Fruit fly (Drosophila melanogaster): ENCODE data around the gene Nemp.

Gene Nemp

DNA sequence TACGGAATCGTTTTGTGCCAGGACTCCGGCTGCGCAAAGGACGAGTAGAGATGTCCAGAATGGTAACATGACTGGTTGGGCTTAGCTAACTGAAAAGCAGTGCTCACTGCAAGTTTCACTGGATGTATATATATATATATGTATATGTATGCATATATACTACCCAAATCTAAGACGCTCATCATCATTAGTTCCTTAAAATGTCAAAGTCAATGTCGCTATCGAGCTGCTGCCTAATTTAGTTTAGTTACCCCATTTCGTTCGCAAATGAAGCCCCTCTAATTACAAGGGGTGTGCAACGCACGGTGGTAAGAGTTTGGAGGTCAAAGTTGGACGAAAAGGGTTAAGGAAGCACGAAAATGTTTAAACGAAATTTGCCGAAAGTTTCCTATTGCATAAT, 45.3 kb upstream of the Nemp start, which contains the start of gene CG9676 (continued):
- TF ChIP-seq CG6175 (GFP tag; IDR thresholded peaks at IDR 0.05) = no peak

DNA sequence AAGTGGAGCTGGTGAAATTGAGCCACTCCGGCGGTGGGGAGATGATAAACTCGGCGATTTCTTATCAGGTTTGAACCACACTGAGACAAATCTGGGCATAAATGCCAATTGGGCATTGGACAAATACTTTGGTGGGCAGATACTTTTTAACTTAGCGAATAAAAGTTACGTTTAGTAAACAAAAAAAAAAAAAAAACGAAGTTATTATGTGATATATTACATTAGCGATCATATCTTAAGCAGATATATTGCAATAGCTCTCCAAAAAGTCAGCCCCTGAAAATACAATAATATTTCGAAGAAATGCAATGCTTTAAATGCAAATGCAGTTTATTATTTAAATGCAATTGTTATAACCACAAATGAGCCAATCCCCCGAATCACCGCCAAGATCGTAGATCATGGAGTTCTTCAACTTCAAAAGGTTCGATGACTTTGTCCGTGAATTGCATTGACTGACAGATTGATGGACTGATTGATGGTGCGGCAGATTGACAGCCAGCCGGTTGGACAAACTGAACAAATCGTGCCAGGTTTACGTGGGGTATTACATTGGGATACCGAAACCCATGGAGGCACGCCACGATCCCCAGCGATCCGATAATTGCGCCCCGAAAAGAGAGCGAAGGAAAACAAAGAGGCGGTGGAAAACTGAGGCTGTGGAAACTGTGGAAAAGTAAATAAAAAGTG, 43.2 kb upstream of the Nemp start:
- TF ChIP-seq CG8281 (tag; optimal IDR thresholded peaks at IDR 0.05) = peak; percentile 97
- no peak for TF ChIP-seq fd64A (GFP tag; optimal IDR thresholded peaks at IDR 0.05)

DNA sequence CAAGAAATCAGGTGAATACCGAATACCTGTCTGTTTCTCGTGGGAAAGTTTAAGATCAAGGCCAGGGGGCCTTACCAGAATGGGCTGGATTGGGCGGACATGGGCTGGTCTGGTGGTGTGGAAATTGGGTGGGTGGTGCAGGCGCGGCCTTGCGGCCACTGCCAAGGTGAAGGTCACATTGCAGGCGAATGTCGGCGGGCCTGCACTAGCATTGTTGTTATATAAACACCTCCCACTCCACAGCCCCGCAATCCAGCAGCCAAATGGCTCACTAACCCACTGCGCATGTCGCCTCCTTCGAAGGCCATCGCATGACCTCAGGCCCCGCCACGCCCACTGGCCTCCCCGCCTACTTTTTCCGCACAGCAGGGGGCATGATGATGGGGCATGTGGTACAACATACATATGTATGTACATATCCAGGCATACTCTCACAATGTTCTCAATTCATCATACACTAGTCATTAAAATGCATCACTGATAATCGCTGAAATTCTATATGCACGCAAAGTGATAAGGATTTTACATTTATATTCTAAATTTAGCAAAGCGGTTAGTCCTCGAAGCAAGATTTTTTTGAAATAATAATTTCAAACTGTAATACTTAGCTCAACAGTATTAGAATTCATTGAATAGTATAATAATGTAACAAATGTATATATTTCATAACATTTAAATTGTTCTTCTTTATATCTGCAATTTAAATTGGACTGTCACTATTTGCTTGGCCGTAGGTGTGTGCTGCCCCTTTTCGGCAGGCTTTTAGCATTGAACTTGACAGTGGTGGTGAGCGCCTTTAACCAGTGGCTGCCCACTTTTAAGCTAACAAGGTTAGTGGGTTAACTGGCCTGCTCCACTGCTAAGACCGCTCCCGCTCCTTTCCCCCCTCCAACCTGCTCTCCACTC, 42.1 kb upstream of the Nemp start:
- TF ChIP-seq bcd (GFP tag; optimal IDR thresholded peaks at IDR 0.05) (peak; percentile 11), exex (tag; optimal IDR thresholded peaks at IDR 0.05) (no peak), CG4730 (GFP tag; IDR thresholded peaks at IDR 0.05) (peak; percentile 23; the same call in 1 of the 2 replicates), Ets65A (GFP tag) (peak; percentile 62), Pdp1 (GFP tag; optimal IDR thresholded peaks at IDR 0.05) (peak in 1 of 2 experiments; percentile 57), phol (tag; optimal IDR thresholded peaks at IDR 0.05) (peak; percentile 2), CG17359 (tag; optimal IDR thresholded peaks at IDR 0.05) (peak; percentile 10), gem (tag; optimal IDR thresholded peaks at IDR 0.05) (peak; percentile 49), ara (GFP tag; IDR thresholded peaks at IDR 0.05) (no peak), org-1 (GFP tag; optimal IDR thresholded peaks at IDR 0.05) (peak; percentile 8), CG13424 (tag; optimal IDR thresholded peaks at IDR 0.05) (peak; percentile 1), CG4820 (GFP tag; optimal IDR thresholded peaks at IDR 0.05) (no peak), NFAT (GFP tag; IDR thresholded peaks at IDR 0.05) (no peak), CG13287 (GFP tag; IDR thresholded peaks at IDR 0.05; ENCODE audit: partially characterized antibody) (no peak), ftz-f1 (GFP tag; optimal IDR thresholded peaks at IDR 0.05) (peak; percentile 52), row (GFP tag; IDR thresholded peaks at IDR 0.05) (0 out of 3 replicates have a peak, but pooled peaks have one; percentile 13), dysf (GFP tag; IDR thresholded peaks at IDR 0.05) (0 out of 3 replicates have a peak, but pooled peaks have one; percentile 18), CG15011 (GFP tag; optimal IDR thresholded peaks at IDR 0.05) (no peak), nmo (GFP tag; optimal IDR thresholded peaks at IDR 0.05) (peak; percentile 21), CG7556 (GFP tag; optimal IDR thresholded peaks at IDR 0.05) (peak; percentile 50), repo (GFP tag; optimal IDR thresholded peaks at IDR 0.05) (no peak), grau (tag; optimal IDR thresholded peaks at IDR 0.05) (peak; percentile 13), Mes4 (GFP tag; optimal IDR thresholded peaks at IDR 0.05) (no peak), insv (GFP tag; optimal IDR thresholded peaks at IDR 0.05) (no peak), chn (GFP tag; optimal IDR thresholded peaks at IDR 0.05) (no peak), CG6791 (GFP tag; IDR thresholded peaks at IDR 0.05; ENCODE audit: partially characterized antibody) (0 out of 3 replicates have a peak, but pooled peaks have one; percentile 27), CG43689 (GFP tag; IDR thresholded peaks at IDR 0.05) (no peak), CG11696 (GFP tag; IDR thresholded peaks at IDR 0.05) (0 out of 2 replicates have a peak, but pooled peaks have one; percentile 20), trem (tag; optimal IDR thresholded peaks at IDR 0.05) (no peak), Blimp-1 (GFP tag; optimal IDR thresholded peaks at IDR 0.05) (no peak), Med (GFP tag) (peak; percentile 53), PHDP (tag; optimal IDR thresholded peaks at IDR 0.05) (peak; percentile 15), CG17361 (GFP tag; IDR thresholded peaks at IDR 0.05) (peak; percentile 48), da (GFP tag; optimal IDR thresholded peaks at IDR 0.05) (no peak), CG30403 (GFP tag; optimal IDR thresholded peaks at IDR 0.05) (peak; percentile 7), Sox100B (GFP tag; optimal IDR thresholded peaks at IDR 0.05) (peak; percentile 12), CG3281 (GFP tag; optimal IDR thresholded peaks at IDR 0.05) (peak; percentile 24), Fer1 (GFP tag; optimal IDR thresholded peaks at IDR 0.05) (peak; percentile 21), CG13894 (tag; optimal IDR thresholded peaks at IDR 0.05) (no peak), CG17802 (tag; optimal IDR thresholded peaks at IDR 0.05) (no peak)

Measured in whole organism, embryonic.